Worm (Caenorhabditis elegans): Measurements from ENCODE around the gene T07G12.2.

DNA sequence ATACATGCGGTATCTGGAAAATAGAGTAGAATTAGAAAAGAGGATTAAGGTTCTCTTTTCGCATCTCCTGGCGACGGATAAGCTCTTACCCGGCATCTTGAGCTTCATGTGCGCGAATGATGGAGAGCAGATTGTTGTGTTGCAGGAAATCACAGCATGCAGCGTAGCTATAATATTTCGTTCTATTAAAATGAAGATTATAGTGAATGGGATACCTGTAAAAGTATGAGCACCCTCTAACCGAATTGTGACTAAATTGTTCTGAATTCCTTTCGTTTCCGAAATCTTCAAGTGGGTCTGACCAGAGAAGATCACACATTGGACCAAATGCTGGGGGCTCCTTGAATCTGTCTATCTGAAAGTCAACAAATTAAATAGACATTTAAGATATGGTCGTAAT, 32.1 kb upstream of the T07G12.2 start:
- no peak for TF ChIP-seq ceh-16 (tag; optimal IDR thresholded peaks at IDR 0.05)
- TF ChIP-seq nhr-25 (tag; optimal IDR thresholded peaks at IDR 0.05) = no peak
- TF ChIP-seq lin-39 (tag; optimal IDR thresholded peaks at IDR 0.05) = no peak
- no peak for TF ChIP-seq nhr-12 (tag; optimal IDR thresholded peaks at IDR 0.05)
- TF ChIP-seq elt-1 (tag; optimal IDR thresholded peaks at IDR 0.05) = no peak
- TF ChIP-seq jun-1 (tag; optimal IDR thresholded peaks at IDR 0.05) = no peak
- TF ChIP-seq elt-2 (tag; optimal IDR thresholded peaks at IDR 0.05) = no peak
- TF ChIP-seq pqm-1 (tag; optimal IDR thresholded peaks at IDR 0.05) = no peak
- TF ChIP-seq nhr-28 (tag; optimal IDR thresholded peaks at IDR 0.05) = no peak
- TF ChIP-seq nfya-1 (tag; optimal IDR thresholded peaks at IDR 0.05; ENCODE audit: insufficient read depth) = no peak
- TF ChIP-seq sea-2 (GFP tag; optimal IDR thresholded peaks at IDR 0.05) = no peak
- TF ChIP-seq nhr-237 (tag; optimal IDR thresholded peaks at IDR 0.05) = no peak
